Worm (Caenorhabditis elegans) whole organism, L4 larva: ENCODE results near the gene asps-1.

Experiments
- F10B5.3 ChIP-seq: sonication (generic microtip); optimal IDR thresholded peaks from 2 replicates; lab custom pipeline; 2016; ENCODE audit warnings: mild to moderate bottlenecking, missing genetic modification characterization, missing compliant biosample characterization
- F37D6.2 ChIP-seq: sonication (generic microtip); optimal IDR thresholded peaks from 2 replicates; lab custom pipeline; 2016; ENCODE audit warnings: mild to moderate bottlenecking, missing genetic modification characterization, missing compliant biosample characterization
- R02D3.7 ChIP-seq: fragments of 150-350 bp; sonication (generic microtip); optimal IDR thresholded peaks from 3 replicates; lab custom pipeline; 2014; ENCODE audit warnings: missing biosample characterization, missing genetic modification characterization
- Y105C5A.15 ChIP-seq: fragments of 200-800 bp; sonication (Bioruptor generic); IDR thresholded peaks from 2 replicates; pipeline ENCODE4 v1.3.6; 2022; ENCODE audit warnings: missing genetic modification characterization, missing compliant biosample characterization
- aha-1 ChIP-seq: fragments of 150-350 bp; peaks from one replicate; lab custom pipeline; 2014; ENCODE audit warnings: missing biosample characterization, missing genetic modification characterization
- aly-2 ChIP-seq: sonication (generic microtip); optimal IDR thresholded peaks from 2 replicates; lab custom pipeline; 2018; ENCODE audit warnings: missing biosample characterization, missing genetic modification characterization
- arid-1 ChIP-seq: fragments of 200-800 bp; sonication (Bioruptor generic); conservative IDR thresholded peaks from 2 replicates; pipeline ENCODE4 v1.3.6; 2022; ENCODE audit warnings: missing genetic modification reagents, missing genetic modification characterization, missing compliant biosample characterization
- attf-4 ChIP-seq: sonication (generic microtip); optimal IDR thresholded peaks from 3 replicates; lab custom pipeline; 2017; ENCODE audit warnings: missing biosample characterization, missing genetic modification characterization
- ceh-44 ChIP-seq: fragments of 200-800 bp; sonication (Bioruptor generic); IDR thresholded peaks from 2 replicates; pipeline ENCODE4 v1.3.6; 2022; ENCODE audit warnings: missing genetic modification reagents, missing genetic modification characterization, missing compliant biosample characterization
- ceh-62 ChIP-seq: sonication (generic microtip); optimal IDR thresholded peaks from 2 replicates; lab custom pipeline; 2017; ENCODE audit warnings: missing biosample characterization, missing genetic modification characterization
- ceh-82 ChIP-seq: sonication (generic microtip); optimal IDR thresholded peaks from 2 replicates; lab custom pipeline; 2017; ENCODE audit warnings: missing biosample characterization, missing genetic modification characterization
- cey-2 ChIP-seq: sonication (generic microtip); optimal IDR thresholded peaks from 3 replicates; lab custom pipeline; 2017; ENCODE audit warnings: missing genetic modification characterization, mild to moderate bottlenecking, missing compliant biosample characterization, antibody characterized with exemption, borderline replicate concordance; ENCODE audit not compliant: insufficient read depth
- daf-12 ChIP-seq: fragments of 150-350 bp; optimal IDR thresholded peaks from 2 replicates; lab custom pipeline; 2014; ENCODE audit warnings: missing biosample characterization, missing genetic modification reagents, missing genetic modification characterization
- daf-16 ChIP-seq, 3 experiments: sonication (generic microtip); optimal IDR thresholded peaks; 2 replicates each; lab custom pipeline; 2016 to 2017; ENCODE audit warnings: missing genetic modification characterization in 3 of 3, missing genetic modification reagents in 3 of 3, mild to moderate bottlenecking in 2 of 3, missing compliant biosample characterization in 2 of 3, missing biosample characterization in 1 of 3, moderate library complexity in 1 of 3
- dmd-6 ChIP-seq: fragments of 200-800 bp; sonication (Bioruptor generic); IDR thresholded peaks from 2 replicates; pipeline ENCODE4 v1.3.6; 2022; ENCODE audit warnings: missing genetic modification reagents, missing genetic modification characterization, missing compliant biosample characterization
- dve-1 ChIP-seq: sonication (generic microtip); optimal IDR thresholded peaks from 2 replicates; lab custom pipeline; 2017; ENCODE audit warnings: antibody characterized with exemption, mild to moderate bottlenecking, missing genetic modification characterization, missing compliant biosample characterization; ENCODE audit not compliant: insufficient read depth
- egl-43 ChIP-seq: fragments of 200-800 bp; sonication (Bioruptor generic); IDR thresholded peaks from 2 replicates; pipeline ENCODE4 v1.3.6; 2022; ENCODE audit warnings: missing genetic modification reagents, missing genetic modification characterization, missing compliant biosample characterization
- fkh-10 ChIP-seq: fragments of 150-350 bp; optimal IDR thresholded peaks from 2 replicates; lab custom pipeline; 2014; ENCODE audit warnings: missing biosample characterization, missing genetic modification reagents, missing genetic modification characterization
- fos-1 ChIP-seq: fragments of 150-350 bp; optimal IDR thresholded peaks from 2 replicates; lab custom pipeline; 2014; ENCODE audit warnings: missing biosample characterization, missing genetic modification characterization
- lin-1 ChIP-seq: fragments of 200-800 bp; sonication (Bioruptor generic); IDR thresholded peaks from 2 replicates; pipeline ENCODE4 v1.3.6; 2022; ENCODE audit warnings: missing genetic modification reagents, missing genetic modification characterization, missing compliant biosample characterization
- lin-13 ChIP-seq: fragments of 150-350 bp; optimal IDR thresholded peaks from 2 replicates; lab custom pipeline; 2014; ENCODE audit warnings: missing biosample characterization, missing genetic modification reagents, missing genetic modification characterization
- lin-38 ChIP-seq: fragments of 200-800 bp; sonication (Bioruptor generic); IDR thresholded peaks from 2 replicates; pipeline ENCODE4 v1.3.6; 2022; ENCODE audit warnings: missing genetic modification reagents, missing genetic modification characterization, missing compliant biosample characterization
- lin-39 ChIP-seq: fragments of 150-350 bp; optimal IDR thresholded peaks from 2 replicates; lab custom pipeline; 2014; ENCODE audit warnings: missing biosample characterization, missing genetic modification reagents, missing genetic modification characterization
- nhr-10 ChIP-seq: fragments of 150-350 bp; optimal IDR thresholded peaks from 2 replicates; lab custom pipeline; 2014; ENCODE audit warnings: missing biosample characterization, missing genetic modification characterization
- nhr-111 ChIP-seq: fragments of 200-800 bp; sonication (Bioruptor generic); optimal IDR thresholded peaks from 2 replicates; lab custom pipeline; 2018; ENCODE audit warnings: mild to moderate bottlenecking, missing genetic modification characterization, missing compliant biosample characterization
- nhr-28 ChIP-seq: fragments of 150-350 bp; optimal IDR thresholded peaks from 2 replicates; lab custom pipeline; 2014; ENCODE audit warnings: missing biosample characterization, missing genetic modification characterization
- nhr-42 ChIP-seq: fragments of 200-800 bp; sonication (Bioruptor generic); IDR thresholded peaks from 2 replicates; pipeline ENCODE4 v1.3.6; 2022; ENCODE audit warnings: missing genetic modification characterization, missing compliant biosample characterization
- nhr-6 ChIP-seq: fragments of 150-350 bp; optimal IDR thresholded peaks from 2 replicates; lab custom pipeline; 2014; ENCODE audit warnings: missing biosample characterization, missing genetic modification characterization
- pha-4 ChIP-seq, 2 experiments: fragments of 150-350 bp in 1 of 2; fragments of 200-800 bp in 1 of 2; sonication (Bioruptor generic) in 1 of 2; IDR thresholded peaks in 1 of 2; optimal IDR thresholded peaks in 1 of 2; 2 replicates each; pipeline versions ENCODE4 v1.3.6 to Lab custom; 2014 to 2022; ENCODE audit warnings: missing genetic modification characterization in 2 of 2, missing genetic modification reagents in 2 of 2, missing biosample characterization in 1 of 2, missing compliant biosample characterization in 1 of 2
- php-3 ChIP-seq: fragments of 200-800 bp; sonication (Bioruptor generic); IDR thresholded peaks from 2 replicates; pipeline ENCODE4 v1.3.6; 2022; ENCODE audit warnings: missing genetic modification reagents, missing genetic modification characterization, missing compliant biosample characterization
- pqm-1 ChIP-seq: sonication (generic microtip); optimal IDR thresholded peaks from 2 replicates; lab custom pipeline; 2017; ENCODE audit warnings: missing biosample characterization, missing genetic modification characterization
- set-16 ChIP-seq: fragments of 200-800 bp; sonication (Bioruptor generic); IDR thresholded peaks from 2 replicates; pipeline ENCODE4 v1.3.6; 2022; ENCODE audit warnings: missing genetic modification reagents, missing genetic modification characterization, missing compliant biosample characterization
- skn-1 ChIP-seq: fragments of 150-350 bp; optimal IDR thresholded peaks from 2 replicates; lab custom pipeline; 2014; ENCODE audit warnings: missing biosample characterization, missing genetic modification characterization
- snpc-4 ChIP-seq: fragments of 150-350 bp; optimal IDR thresholded peaks from 2 replicates; lab custom pipeline; 2014; ENCODE audit warnings: missing biosample characterization, missing genetic modification characterization
- tag-97 ChIP-seq: fragments of 200-800 bp; sonication (Bioruptor generic); IDR thresholded peaks from 2 replicates; pipeline ENCODE4 v1.3.6; 2022; ENCODE audit warnings: missing genetic modification characterization, missing compliant biosample characterization
- tra-1 ChIP-seq: fragments of 200-800 bp; sonication (Bioruptor generic); IDR thresholded peaks from 2 replicates; pipeline ENCODE4 v1.3.6; 2022; ENCODE audit warnings: missing genetic modification reagents, missing genetic modification characterization, missing compliant biosample characterization
- unc-130 ChIP-seq: sonication (generic microtip); optimal IDR thresholded peaks from 2 replicates; lab custom pipeline; 2016; ENCODE audit warnings: missing genetic modification reagents, missing genetic modification characterization, missing compliant biosample characterization
- unc-39 ChIP-seq: sonication (generic microtip); optimal IDR thresholded peaks from 2 replicates; lab custom pipeline; 2017; ENCODE audit warnings: missing biosample characterization, missing genetic modification characterization
- unc-62 ChIP-seq, 3 experiments: fragments of 150-350 bp in 1 of 3; sonication (generic microtip); optimal IDR thresholded peaks in 2 of 3; peaks in 1 of 3; 1 replicate in 1 of 3; 2 replicates in 2 of 3; lab custom pipeline; 2014 to 2017; ENCODE audit warnings: missing biosample characterization in 3 of 3, missing genetic modification characterization in 3 of 3, missing genetic modification reagents in 3 of 3, missing genotype in 1 of 3
- vab-7 ChIP-seq: fragments of 200-800 bp; sonication (Bioruptor generic); IDR thresholded peaks from 2 replicates; pipeline ENCODE4 v1.3.6; 2022; ENCODE audit warnings: missing genetic modification reagents, missing genetic modification characterization, missing compliant biosample characterization
- ztf-7 ChIP-seq: fragments of 150-350 bp; optimal IDR thresholded peaks from 2 replicates; lab custom pipeline; 2014; ENCODE audit warnings: missing biosample characterization, missing genetic modification characterization

asps-1 gene

DNA sequence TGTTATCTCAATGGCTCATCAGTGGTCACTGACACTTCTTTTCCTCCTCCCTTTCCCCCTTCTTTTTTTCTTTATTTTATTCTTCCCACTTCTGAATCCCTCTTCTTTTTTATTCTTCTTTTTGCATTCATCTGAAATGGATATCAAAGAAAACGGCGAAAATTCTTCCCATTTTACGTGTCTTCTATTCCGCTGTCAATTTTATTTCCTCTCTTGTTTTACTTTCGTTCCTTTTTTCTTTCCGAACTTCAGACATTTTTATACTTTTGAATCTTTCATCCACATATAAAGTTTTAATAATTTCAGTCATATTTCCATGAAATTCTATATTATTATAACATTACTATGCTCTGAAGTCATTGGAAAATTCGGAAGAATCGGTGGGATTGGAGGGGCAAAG lies 29.9 kb downstream of the asps-1 start, which contains the start of gene B0024.3:
Gene B0024.3 (plus strand): TSS at position 301 of the 400 bp plus-strand sequence.
- no peak for TF ChIP-seq lin-13 (GFP tag; lab: Kevin White, UChicago)

DNA sequence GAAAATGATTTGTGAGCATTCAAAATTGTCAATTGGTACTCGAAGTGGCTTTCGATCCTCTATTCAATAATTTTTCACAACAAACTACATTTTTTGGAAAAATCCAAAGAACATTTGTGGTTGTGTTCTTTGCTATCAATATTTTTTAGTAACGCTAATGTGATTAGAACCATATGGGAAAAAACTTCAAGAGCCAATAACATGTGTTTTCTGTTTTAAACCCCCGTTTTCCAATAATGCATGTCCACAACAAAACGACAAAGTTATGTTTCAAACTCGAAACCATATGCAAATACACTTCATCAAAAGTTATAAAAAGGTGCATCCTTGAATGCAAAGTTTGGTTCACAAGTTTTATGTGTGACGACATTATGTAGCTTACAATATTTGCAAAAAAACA lies 31.3 kb downstream of the asps-1 start:
- TF ChIP-seq php-3 (GFP tag; lab: Robert Waterston, UW) (no peak), vab-7 (GFP tag; lab: Robert Waterston, UW) (no peak), nhr-28 (tag; lab: Kevin White, UChicago) (no peak), arid-1 (GFP tag; lab: Robert Waterston, UW) (no peak), skn-1 (tag; lab: Kevin White, UChicago) (no peak), lin-1 (GFP tag; lab: Robert Waterston, UW) (no peak), set-16 (no peak), ceh-44 (GFP tag; lab: Robert Waterston, UW) (no peak), ztf-7 (tag; lab: Kevin White, UChicago) (no peak)
- TF ChIP-seq, all 104 proteins: peak for 0

DNA sequence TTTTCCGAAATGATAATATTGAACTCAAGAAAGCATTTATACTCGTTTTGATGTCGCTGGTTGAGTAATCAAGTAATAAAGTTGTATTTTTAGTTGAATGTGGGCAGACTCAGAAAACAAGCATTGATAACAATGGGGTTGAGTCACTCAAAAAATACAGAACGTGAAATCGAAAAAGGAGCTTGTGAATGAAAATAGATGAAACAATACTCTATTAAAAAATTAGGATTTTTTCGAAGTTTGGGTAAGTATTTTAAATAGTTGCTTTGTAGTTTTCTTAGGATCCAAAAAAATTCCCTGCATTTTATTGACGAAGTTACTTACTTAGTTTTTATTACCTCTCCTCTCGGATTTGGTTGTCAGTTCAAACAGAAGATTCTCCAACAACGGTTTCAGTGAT lies 33.8 kb downstream of the asps-1 start, which contains the start of gene lys-3:
Gene lys-3 (minus strand): TSS at position 101 of the 400 bp plus-strand sequence.
- TF ChIP-seq fkh-10 (GFP tag; lab: Kevin White, UChicago) = no peak
- TF ChIP-seq nhr-111 (GFP tag; lab: Kevin White, UChicago) = no peak
- TF ChIP-seq aha-1 (tag; lab: Kevin White, UChicago) = no peak
- no peak for TF ChIP-seq unc-130 (GFP tag; lab: Kevin White, UChicago)
- TF ChIP-seq dve-1 (tag; lab: Kevin White, UChicago) = no peak
- no peak for TF ChIP-seq snpc-4 (tag; lab: Kevin White, UChicago)
- no peak for TF ChIP-seq ceh-82
- TF ChIP-seq R02D3.7 (tag; lab: Kevin White, UChicago) = no peak
- TF ChIP-seq tra-1 (GFP tag; lab: Robert Waterston, UW) = no peak
- TF ChIP-seq nhr-10 (tag; lab: Kevin White, UChicago) = no peak

DNA sequence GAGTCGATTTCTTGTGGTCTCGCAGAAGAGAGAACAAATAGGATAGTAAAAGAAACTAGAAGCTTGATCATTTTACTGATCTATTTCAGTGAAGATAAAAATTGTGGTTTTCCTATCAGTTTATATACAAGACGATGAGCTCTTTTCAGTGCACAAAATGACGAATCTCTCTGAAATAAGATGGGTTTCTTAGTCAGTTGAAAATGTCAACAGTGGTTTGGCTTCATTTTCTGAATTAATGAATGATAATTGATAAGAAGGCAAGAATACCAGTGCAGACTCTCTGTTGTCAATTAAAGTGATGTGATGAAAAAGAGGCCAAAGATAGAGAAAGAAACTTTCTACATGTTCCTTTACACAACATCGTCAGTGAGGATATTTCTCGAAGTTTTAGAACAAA lies 35.8 kb downstream of the asps-1 start, which contains the start of gene lys-2:
Gene lys-2 (minus strand): TSS at position 101 of the 400 bp plus-strand sequence.
- peak; percentile 29 for TF ChIP-seq aha-1 (tag; lab: Kevin White, UChicago)
- TF ChIP-seq nhr-28 (tag; lab: Kevin White, UChicago) = peak; percentile 82
- TF ChIP-seq lin-1 (GFP tag; lab: Robert Waterston, UW) = 0 out of 2 replicates have a peak, but pooled peaks have one; percentile 32
- no peak for TF ChIP-seq daf-16 (GFP tag; optimal IDR thresholded peaks at IDR 0.05; lab: Kevin White, UChicago)
- TF ChIP-seq daf-16 (tag; optimal IDR thresholded peaks at IDR 0.05; lab: Kevin White, UChicago) = peak; percentile 94
- peak; percentile 80 for TF ChIP-seq dmd-6 (GFP tag; lab: Robert Waterston, UW)
- peak; percentile 42 for TF ChIP-seq nhr-6 (tag; lab: Kevin White, UChicago)
- TF ChIP-seq pqm-1 (tag; lab: Kevin White, UChicago) = peak; percentile 88
- TF ChIP-seq dve-1 (tag; lab: Kevin White, UChicago) = peak; percentile 39
- TF ChIP-seq Y105C5A.15 = no peak
- TF ChIP-seq attf-4 = no peak
- no peak for TF ChIP-seq arid-1 (GFP tag; lab: Robert Waterston, UW)
- TF ChIP-seq, all 104 proteins: peak for 8

DNA sequence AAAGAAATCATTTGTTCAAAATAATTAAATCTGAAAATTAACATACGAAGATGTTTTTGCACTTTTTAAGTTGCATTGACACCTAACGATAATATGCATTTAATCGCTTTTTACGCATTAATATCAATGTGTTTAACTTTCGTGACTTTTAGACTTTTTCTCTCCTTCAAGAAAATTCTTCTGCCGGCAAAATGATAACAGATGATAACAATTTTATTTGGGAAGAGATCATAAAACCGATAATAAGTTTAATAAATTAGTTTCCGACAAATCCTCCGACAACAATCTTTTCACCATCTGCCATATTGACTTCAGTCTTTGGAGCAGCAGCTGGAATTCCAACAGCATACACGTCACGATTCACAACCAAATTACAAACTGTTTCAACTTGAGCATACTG lies 37.1 kb downstream of the asps-1 start:
- TF ChIP-seq snpc-4 (tag; lab: Kevin White, UChicago) = no peak
- TF ChIP-seq daf-12 (tag; lab: Kevin White, UChicago) = no peak
- TF ChIP-seq ceh-62 = no peak
- TF ChIP-seq aly-2 = no peak
- no peak for TF ChIP-seq unc-39 (tag; lab: Kevin White, UChicago)
- TF ChIP-seq dve-1 (tag; lab: Kevin White, UChicago) = peak; percentile 83
- TF ChIP-seq tag-97 (GFP tag; lab: Robert Waterston, UW) = no peak
- no peak for TF ChIP-seq nhr-10 (tag; lab: Kevin White, UChicago)
- no peak for TF ChIP-seq lin-38 (GFP tag; lab: Robert Waterston, UW)
- no peak for TF ChIP-seq F37D6.2
- no peak for TF ChIP-seq pha-4 (GFP tag; IDR thresholded peaks at IDR 0.05; lab: Robert Waterston, UW)
- no peak for TF ChIP-seq pha-4 (tag; optimal IDR thresholded peaks at IDR 0.05; lab: Kevin White, UChicago)
- TF ChIP-seq lin-39 = no peak
- peak; percentile 82 for TF ChIP-seq php-3 (GFP tag; lab: Robert Waterston, UW)
- no peak for TF ChIP-seq unc-62 (GFP tag; optimal IDR thresholded peaks at IDR 0.05 in 1 of 2; lab: Kevin White, UChicago)
- TF ChIP-seq unc-62 (tag; optimal IDR thresholded peaks at IDR 0.05; lab: Kevin White, UChicago) = no peak
- TF ChIP-seq egl-43 (GFP tag; lab: Robert Waterston, UW) = no peak
- TF ChIP-seq arid-1 (GFP tag; lab: Robert Waterston, UW) = no peak
- TF ChIP-seq cey-2 (tag; lab: Kevin White, UChicago) = no peak
- no peak for TF ChIP-seq fos-1
- no peak for TF ChIP-seq F10B5.3 (tag; lab: Kevin White, UChicago)
- no peak for TF ChIP-seq nhr-42 (GFP tag; lab: Robert Waterston, UW)
- TF ChIP-seq attf-4 = no peak
